Worm (Caenorhabditis elegans) whole organism, L4 larva: Measurements from ENCODE around the gene acl-4.
A peak's percentile ranks its signal among the peaks of the same experiment; 100 is the strongest.

Experiments used
- D1046.2 ChIP-seq: fragments of 200-800 bp; sonication (Bioruptor generic); IDR thresholded peaks from 2 replicates; pipeline ENCODE4 v1.3.6; 2022; ENCODE audit warnings: missing genetic modification characterization, missing compliant biosample characterization
- F10B5.3 ChIP-seq: sonication (generic microtip); optimal IDR thresholded peaks from 2 replicates; lab custom pipeline; 2016; ENCODE audit warnings: mild to moderate bottlenecking, missing genetic modification characterization, missing compliant biosample characterization
- F26F4.8 ChIP-seq: fragments of 200-800 bp; sonication (Bioruptor generic); conservative IDR thresholded peaks from 2 replicates; pipeline ENCODE4 v1.3.6; 2022; ENCODE audit warnings: missing genetic modification characterization, missing compliant biosample characterization
- F37D6.2 ChIP-seq: sonication (generic microtip); optimal IDR thresholded peaks from 2 replicates; lab custom pipeline; 2016; ENCODE audit warnings: mild to moderate bottlenecking, missing genetic modification characterization, missing compliant biosample characterization
- R02D3.7 ChIP-seq: fragments of 150-350 bp; sonication (generic microtip); optimal IDR thresholded peaks from 3 replicates; lab custom pipeline; 2014; ENCODE audit warnings: missing biosample characterization, missing genetic modification characterization
- T20F7.1 ChIP-seq: fragments of 200-800 bp; sonication (Bioruptor generic); optimal IDR thresholded peaks from 2 replicates; lab custom pipeline; 2018; ENCODE audit warnings: mild to moderate bottlenecking, missing genetic modification characterization, missing compliant biosample characterization
- Y105C5A.15 ChIP-seq: fragments of 200-800 bp; sonication (Bioruptor generic); IDR thresholded peaks from 2 replicates; pipeline ENCODE4 v1.3.6; 2022; ENCODE audit warnings: missing genetic modification characterization, missing compliant biosample characterization
- Y75B8A.6 ChIP-seq: fragments of 200-800 bp; sonication (Bioruptor generic); IDR thresholded peaks from 2 replicates; pipeline ENCODE4 v1.3.6; 2022; ENCODE audit warnings: missing genetic modification reagents, missing genetic modification characterization, missing compliant biosample characterization
- aly-2 ChIP-seq: sonication (generic microtip); optimal IDR thresholded peaks from 2 replicates; lab custom pipeline; 2018; ENCODE audit warnings: missing biosample characterization, missing genetic modification characterization
- ama-1 ChIP-seq: fragments of 150-350 bp; optimal IDR thresholded peaks from 2 replicates; lab custom pipeline; 2014; ENCODE audit warnings: inconsistent platforms, mixed read lengths
- arid-1 ChIP-seq: fragments of 200-800 bp; sonication (Bioruptor generic); conservative IDR thresholded peaks from 2 replicates; pipeline ENCODE4 v1.3.6; 2022; ENCODE audit warnings: missing genetic modification reagents, missing genetic modification characterization, missing compliant biosample characterization
- ceh-44 ChIP-seq: fragments of 200-800 bp; sonication (Bioruptor generic); IDR thresholded peaks from 2 replicates; pipeline ENCODE4 v1.3.6; 2022; ENCODE audit warnings: missing genetic modification reagents, missing genetic modification characterization, missing compliant biosample characterization
- ceh-62 ChIP-seq: sonication (generic microtip); optimal IDR thresholded peaks from 2 replicates; lab custom pipeline; 2017; ENCODE audit warnings: missing biosample characterization, missing genetic modification characterization
- cey-2 ChIP-seq: sonication (generic microtip); optimal IDR thresholded peaks from 3 replicates; lab custom pipeline; 2017; ENCODE audit warnings: missing genetic modification characterization, mild to moderate bottlenecking, missing compliant biosample characterization, antibody characterized with exemption, borderline replicate concordance; ENCODE audit not compliant: insufficient read depth
- daf-8 ChIP-seq: fragments of 200-800 bp; sonication (Bioruptor generic); IDR thresholded peaks from 2 replicates; pipeline ENCODE4 v1.3.6; 2022; ENCODE audit warnings: missing genetic modification characterization, missing compliant biosample characterization
- fkh-10 ChIP-seq: fragments of 150-350 bp; optimal IDR thresholded peaks from 2 replicates; lab custom pipeline; 2014; ENCODE audit warnings: missing biosample characterization, missing genetic modification reagents, missing genetic modification characterization
- hif-1 ChIP-seq, 2 experiments: sonication (generic microtip); optimal IDR thresholded peaks; 2 replicates each; lab custom pipeline; 2016 to 2017; ENCODE audit warnings: missing compliant biosample characterization in 2 of 2, missing genetic modification characterization in 2 of 2, missing genetic modification reagents in 2 of 2, missing genotype in 2 of 2, mild to moderate bottlenecking in 1 of 2
- hlh-11 ChIP-seq: fragments of 200-800 bp; sonication (Bioruptor generic); optimal IDR thresholded peaks from 2 replicates; lab custom pipeline; 2018; ENCODE audit warnings: mild to moderate bottlenecking, missing genetic modification characterization, missing compliant biosample characterization
- hlh-30 ChIP-seq: sonication (generic microtip); optimal IDR thresholded peaks from 2 replicates; lab custom pipeline; 2017; ENCODE audit warnings: antibody characterized with exemption, mild to moderate bottlenecking, missing genetic modification characterization, missing compliant biosample characterization; ENCODE audit not compliant: insufficient read depth
- jun-1 ChIP-seq: fragments of 150-350 bp; optimal IDR thresholded peaks from 2 replicates; lab custom pipeline; 2014; ENCODE audit warnings: missing biosample characterization, missing genetic modification reagents, missing genetic modification characterization
- lin-1 ChIP-seq: fragments of 200-800 bp; sonication (Bioruptor generic); IDR thresholded peaks from 2 replicates; pipeline ENCODE4 v1.3.6; 2022; ENCODE audit warnings: missing genetic modification reagents, missing genetic modification characterization, missing compliant biosample characterization
- lin-38 ChIP-seq: fragments of 200-800 bp; sonication (Bioruptor generic); IDR thresholded peaks from 2 replicates; pipeline ENCODE4 v1.3.6; 2022; ENCODE audit warnings: missing genetic modification reagents, missing genetic modification characterization, missing compliant biosample characterization
- lin-39 ChIP-seq: fragments of 150-350 bp; optimal IDR thresholded peaks from 2 replicates; lab custom pipeline; 2014; ENCODE audit warnings: missing biosample characterization, missing genetic modification reagents, missing genetic modification characterization
- madf-5 ChIP-seq, 2 experiments: fragments of 200-800 bp; sonication (Bioruptor generic); IDR thresholded peaks; 2 replicates each; pipeline ENCODE4 v1.3.6; 2022; ENCODE audit warnings: missing compliant biosample characterization in 2 of 2, missing genetic modification characterization in 2 of 2
- madf-9 ChIP-seq: fragments of 200-800 bp; sonication (Bioruptor generic); conservative IDR thresholded peaks from 2 replicates; pipeline ENCODE4 v1.3.6; 2022; ENCODE audit warnings: missing genetic modification reagents, missing genetic modification characterization, missing compliant biosample characterization
- mes-2 ChIP-seq: sonication (generic microtip); optimal IDR thresholded peaks from 2 replicates; lab custom pipeline; 2016; ENCODE audit warnings: missing genotype, mild to moderate bottlenecking, missing genetic modification characterization, missing compliant biosample characterization; ENCODE audit not compliant: poor library complexity, severe bottlenecking
- mxl-2 ChIP-seq: fragments of 200-800 bp; sonication (Bioruptor generic); conservative IDR thresholded peaks from 2 replicates; pipeline ENCODE4 v1.3.6; 2022; ENCODE audit warnings: missing genetic modification reagents, missing genetic modification characterization, missing compliant biosample characterization
- mxl-3 ChIP-seq: fragments of 200-800 bp; sonication (Bioruptor generic); optimal IDR thresholded peaks from 2 replicates; lab custom pipeline; 2018; ENCODE audit warnings: mild to moderate bottlenecking, missing genetic modification characterization, missing compliant biosample characterization
- nhr-10 ChIP-seq: fragments of 150-350 bp; optimal IDR thresholded peaks from 2 replicates; lab custom pipeline; 2014; ENCODE audit warnings: missing biosample characterization, missing genetic modification characterization
- nhr-102 ChIP-seq: sonication (generic microtip); optimal IDR thresholded peaks from 2 replicates; lab custom pipeline; 2016; ENCODE audit warnings: mild to moderate bottlenecking, missing genetic modification characterization, moderate library complexity, missing compliant biosample characterization
- nhr-111 ChIP-seq: fragments of 200-800 bp; sonication (Bioruptor generic); optimal IDR thresholded peaks from 2 replicates; lab custom pipeline; 2018; ENCODE audit warnings: mild to moderate bottlenecking, missing genetic modification characterization, missing compliant biosample characterization
- nhr-25 ChIP-seq: sonication (generic microtip); optimal IDR thresholded peaks from 2 replicates; lab custom pipeline; 2017; ENCODE audit warnings: missing genetic modification characterization, mild to moderate bottlenecking, missing compliant biosample characterization, antibody characterized with exemption, moderate library complexity, borderline replicate concordance; ENCODE audit not compliant: insufficient read depth
- nhr-28 ChIP-seq: fragments of 150-350 bp; optimal IDR thresholded peaks from 2 replicates; lab custom pipeline; 2014; ENCODE audit warnings: missing biosample characterization, missing genetic modification characterization
- nhr-42 ChIP-seq: fragments of 200-800 bp; sonication (Bioruptor generic); IDR thresholded peaks from 2 replicates; pipeline ENCODE4 v1.3.6; 2022; ENCODE audit warnings: missing genetic modification characterization, missing compliant biosample characterization
- nhr-48 ChIP-seq: sonication (generic microtip); optimal IDR thresholded peaks from 2 replicates; lab custom pipeline; 2016; ENCODE audit warnings: mild to moderate bottlenecking, missing genetic modification characterization, missing compliant biosample characterization
- nhr-6 ChIP-seq: fragments of 150-350 bp; optimal IDR thresholded peaks from 2 replicates; lab custom pipeline; 2014; ENCODE audit warnings: missing biosample characterization, missing genetic modification characterization
- nhr-76 ChIP-seq: fragments of 150-350 bp; optimal IDR thresholded peaks from 2 replicates; lab custom pipeline; 2014; ENCODE audit warnings: missing biosample characterization, missing genetic modification characterization
- rbr-2 ChIP-seq: sonication (generic microtip); optimal IDR thresholded peaks from 2 replicates; lab custom pipeline; 2016; ENCODE audit warnings: missing genotype, missing genetic modification characterization, missing compliant biosample characterization
- skn-1 ChIP-seq: fragments of 150-350 bp; optimal IDR thresholded peaks from 2 replicates; lab custom pipeline; 2014; ENCODE audit warnings: missing biosample characterization, missing genetic modification characterization
- snpc-1.2 ChIP-seq: fragments of 200-800 bp; sonication (Bioruptor generic); IDR thresholded peaks from 2 replicates; pipeline ENCODE4 v1.3.6; 2022; ENCODE audit warnings: missing genetic modification reagents, missing genetic modification characterization, missing compliant biosample characterization
- snpc-4 ChIP-seq: fragments of 150-350 bp; optimal IDR thresholded peaks from 2 replicates; lab custom pipeline; 2014; ENCODE audit warnings: missing biosample characterization, missing genetic modification characterization
- spr-1 ChIP-seq: sonication (generic microtip); optimal IDR thresholded peaks from 2 replicates; lab custom pipeline; 2016; ENCODE audit warnings: mild to moderate bottlenecking, missing genetic modification characterization, missing compliant biosample characterization
- spr-3 ChIP-seq: fragments of 200-800 bp; sonication (Bioruptor generic); optimal IDR thresholded peaks from 2 replicates; lab custom pipeline; 2018; ENCODE audit warnings: mild to moderate bottlenecking, missing genetic modification characterization, missing compliant biosample characterization
- unc-130 ChIP-seq: sonication (generic microtip); optimal IDR thresholded peaks from 2 replicates; lab custom pipeline; 2016; ENCODE audit warnings: missing genetic modification reagents, missing genetic modification characterization, missing compliant biosample characterization
- unc-62 ChIP-seq, 3 experiments: fragments of 150-350 bp in 1 of 3; sonication (generic microtip); optimal IDR thresholded peaks in 2 of 3; peaks in 1 of 3; 1 replicate in 1 of 3; 2 replicates in 2 of 3; lab custom pipeline; 2014 to 2017; ENCODE audit warnings: missing biosample characterization in 3 of 3, missing genetic modification characterization in 3 of 3, missing genetic modification reagents in 3 of 3, missing genotype in 1 of 3
- zag-1 ChIP-seq: fragments of 150-350 bp; optimal IDR thresholded peaks from 2 replicates; lab custom pipeline; 2014; ENCODE audit warnings: missing biosample characterization, missing genetic modification characterization
- zfp-2 ChIP-seq: sonication (generic microtip); optimal IDR thresholded peaks from 2 replicates; lab custom pipeline; 2016; ENCODE audit warnings: mild to moderate bottlenecking, missing genetic modification characterization, missing compliant biosample characterization
- zip-11 ChIP-seq: fragments of 200-800 bp; sonication (Bioruptor generic); IDR thresholded peaks from 2 replicates; pipeline ENCODE4 v1.3.6; 2022; ENCODE audit warnings: missing genetic modification characterization, missing compliant biosample characterization

acl-4 gene

DNA sequence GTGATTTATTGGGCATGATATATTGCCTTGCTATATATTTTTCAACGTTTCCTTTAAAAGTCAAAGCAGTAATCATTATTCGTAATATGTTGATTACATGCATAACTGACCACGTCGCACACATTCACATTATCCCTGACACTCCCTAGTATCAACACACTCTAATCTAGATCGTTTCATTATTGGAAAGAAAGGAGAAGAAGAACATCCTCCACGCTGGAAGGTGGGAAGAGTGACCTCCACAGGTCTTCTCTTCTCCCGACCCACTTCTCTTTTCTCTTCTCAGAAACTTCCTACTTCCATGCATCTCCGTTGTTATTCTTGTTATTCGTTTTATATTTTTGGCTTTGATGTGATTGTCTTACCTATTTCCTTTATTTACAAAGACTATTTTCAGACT, 3.8 kb upstream of the acl-4 start, which contains the start of gene txdc-12.2:
Gene txdc-12.2 (plus strand): TSS at position 396 of the 400 bp plus-strand sequence.
- peak; percentile 37 for TF ChIP-seq mxl-3 (GFP tag; lab: Kevin White, UChicago)
- TF ChIP-seq ceh-62 (tag; lab: Kevin White, UChicago), result no peak
- peak in 1 of 2 experiments; percentile 90 for TF ChIP-seq unc-62 (GFP tag; optimal IDR thresholded peaks at IDR 0.05 in 1 of 2; lab: Kevin White, UChicago)
- no peak for TF ChIP-seq unc-62 (tag; optimal IDR thresholded peaks at IDR 0.05; lab: Kevin White, UChicago)
- peak; percentile 10 for TF ChIP-seq hlh-30
- no peak for TF ChIP-seq D1046.2 (GFP tag; lab: Robert Waterston, UW)
- TF ChIP-seq nhr-25 (tag; lab: Kevin White, UChicago), result peak; percentile 27
- peak; percentile 21 for TF ChIP-seq nhr-28
- TF ChIP-seq daf-8 (GFP tag; lab: Robert Waterston, UW), result no peak

DNA sequence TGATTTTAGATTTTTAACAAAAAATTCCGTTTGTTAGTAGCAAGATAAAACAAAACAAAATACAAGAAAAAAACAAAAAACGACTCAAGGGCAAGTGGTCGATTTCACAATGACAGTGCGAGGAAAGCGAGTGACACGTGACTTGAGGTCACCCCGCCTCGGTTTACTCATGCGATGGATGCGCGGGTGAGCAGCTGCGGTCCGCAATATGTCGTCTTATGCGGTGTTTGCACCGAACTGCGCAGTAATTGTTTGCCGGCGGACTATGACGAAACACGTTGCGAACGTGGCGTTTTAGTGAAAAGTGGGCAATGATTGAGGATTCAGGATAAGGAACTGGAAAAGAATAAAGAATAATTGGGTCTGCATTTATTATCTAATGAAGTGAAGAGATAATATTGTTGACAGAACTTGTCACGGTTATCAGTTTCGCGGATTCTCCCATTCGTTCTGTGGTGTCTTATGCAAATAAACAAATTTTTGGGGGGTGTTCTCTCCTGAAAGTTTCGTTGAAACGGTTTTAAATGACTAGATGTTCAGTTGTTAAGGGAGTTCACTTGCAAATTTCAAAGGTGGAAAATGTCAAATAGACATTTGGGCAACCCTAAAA, 1.3 kb upstream of the acl-4 start:
- TF ChIP-seq F10B5.3 (tag; lab: Kevin White, UChicago) (no peak), unc-130 (GFP tag; lab: Kevin White, UChicago) (no peak), nhr-48 (tag; lab: Kevin White, UChicago) (peak; percentile 34), arid-1 (no peak), unc-62 (GFP tag; optimal IDR thresholded peaks at IDR 0.05 in 1 of 2; lab: Kevin White, UChicago) (no peak), unc-62 (tag; optimal IDR thresholded peaks at IDR 0.05; lab: Kevin White, UChicago) (no peak), zfp-2 (tag; lab: Kevin White, UChicago) (no peak), zip-11 (GFP tag; lab: Robert Waterston, UW) (no peak), zag-1 (tag; lab: Kevin White, UChicago) (no peak), hlh-11 (tag; lab: Kevin White, UChicago) (peak; percentile 91), nhr-42 (peak; percentile 63; the same call in 1 of the 2 replicates), R02D3.7 (tag; lab: Kevin White, UChicago) (no peak), ama-1 (lab: Kevin White, UChicago) (no peak), snpc-1.2 (GFP tag; lab: Robert Waterston, UW) (no peak), nhr-102 (tag; lab: Kevin White, UChicago) (no peak), madf-9 (GFP tag; lab: Robert Waterston, UW) (no peak), snpc-4 (tag; lab: Kevin White, UChicago) (no peak), F37D6.2 (tag; lab: Kevin White, UChicago) (peak; percentile 44), ceh-44 (GFP tag; lab: Robert Waterston, UW) (no peak), fkh-10 (GFP tag; lab: Kevin White, UChicago) (peak; percentile 17), nhr-111 (GFP tag; lab: Kevin White, UChicago) (no peak), nhr-76 (tag; lab: Kevin White, UChicago) (no peak), Y75B8A.6 (GFP tag; lab: Robert Waterston, UW) (no peak), rbr-2 (tag; lab: Kevin White, UChicago) (peak; percentile 61), aly-2 (tag; lab: Kevin White, UChicago) (no peak), lin-1 (GFP tag; lab: Robert Waterston, UW) (no peak), mxl-2 (GFP tag; lab: Robert Waterston, UW) (no peak), skn-1 (no peak), madf-5 (GFP tag; IDR thresholded peaks at IDR 0.05; lab: Robert Waterston, UW) (no peak), nhr-6 (peak; percentile 17), cey-2 (tag; lab: Kevin White, UChicago) (no peak), spr-1 (tag; lab: Kevin White, UChicago) (no peak), jun-1 (tag; lab: Kevin White, UChicago) (no peak), hlh-30 (peak; percentile 98), lin-38 (GFP tag; lab: Robert Waterston, UW) (no peak), hif-1 (tag; optimal IDR thresholded peaks at IDR 0.05; lab: Kevin White, UChicago) (peak in 1 of 2 experiments; percentile 36), Y105C5A.15 (no peak), lin-39 (tag; lab: Kevin White, UChicago) (no peak), F26F4.8 (GFP tag; lab: Robert Waterston, UW) (no peak), nhr-10 (tag; lab: Kevin White, UChicago) (no peak), T20F7.1 (GFP tag; lab: Kevin White, UChicago) (peak; percentile 40), mes-2 (tag; lab: Kevin White, UChicago) (peak; percentile 64), spr-3 (GFP tag; lab: Kevin White, UChicago) (no peak)
